Worm (Caenorhabditis elegans): ENCODE measurements around the gene F52H2.3.

DNA sequence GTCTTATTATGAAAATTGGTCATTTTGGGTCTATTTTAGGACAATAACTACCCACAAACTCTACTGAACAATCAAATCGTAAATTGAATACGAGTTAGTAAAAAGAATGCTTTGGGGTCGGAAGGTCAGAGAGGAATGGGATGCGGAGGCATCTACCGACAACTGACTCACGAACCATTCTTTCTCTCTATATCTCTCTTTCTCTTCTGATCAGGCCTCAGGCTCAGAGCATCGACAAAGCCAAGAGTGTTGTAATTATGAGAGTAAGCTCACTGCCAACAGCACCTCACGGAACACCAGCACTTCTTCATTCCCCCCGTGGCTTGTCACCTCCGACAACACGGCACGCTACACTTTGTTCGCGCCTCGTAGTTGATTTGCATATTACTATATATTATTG lies 20.4 kb downstream of the F52H2.3 start:
- TF ChIP-seq med-1 (GFP tag; optimal IDR thresholded peaks at IDR 0.05; ENCODE audit: insufficient read depth) (no peak), tab-1 (GFP tag; IDR thresholded peaks at IDR 0.05) (no peak), flt-1 (GFP tag; IDR thresholded peaks at IDR 0.05) (no peak), cog-1 (tag; optimal IDR thresholded peaks at IDR 0.05) (no peak), klf-2 (GFP tag; conservative IDR thresholded peaks at IDR 0.05) (no peak), ztf-29 (GFP tag; IDR thresholded peaks at IDR 0.05) (no peak)
